Fruit fly (Drosophila melanogaster) whole organism, embryonic: ENCODE results near the gene CG5665.

ENCODE experiments used
- CG11560 ChIP-seq: fragments of 200-800 bp; sonication (Bioruptor generic); IDR thresholded peaks from 3 replicates; pipeline ENCODE4 v1.3.6; 2022; ENCODE audit warnings: missing biosample characterization, missing genetic modification characterization
- CG12219 ChIP-seq: fragments of 200-800 bp; sonication (Bioruptor generic); optimal IDR thresholded peaks from 3 replicates; lab custom pipeline; 2018; ENCODE audit warnings: missing biosample characterization, mild to moderate bottlenecking, missing genetic modification characterization
- CG12236 ChIP-seq: fragments of 200-800 bp; sonication (Bioruptor generic); optimal IDR thresholded peaks from 2 replicates; lab custom pipeline; 2016; ENCODE audit warnings: missing biosample characterization, missing genetic modification characterization
- CG12659 ChIP-seq: fragments of 200-800 bp; sonication (Bioruptor generic); optimal IDR thresholded peaks from 3 replicates; lab custom pipeline; 2017; ENCODE audit warnings: mild to moderate bottlenecking, missing biosample characterization, missing genetic modification reagents, missing genetic modification characterization
- CG13775 ChIP-seq: fragments of 200-800 bp; sonication (Bioruptor generic); optimal IDR thresholded peaks from 3 replicates; lab custom pipeline; 2017; ENCODE audit warnings: missing biosample characterization, mild to moderate bottlenecking, missing genetic modification characterization
- CG15269 ChIP-seq: fragments of 200-800 bp; sonication (Bioruptor generic); optimal IDR thresholded peaks from 2 replicates; lab custom pipeline; 2018; ENCODE audit warnings: missing biosample characterization, mild to moderate bottlenecking, missing genetic modification characterization, moderate library complexity
- CG15514 ChIP-seq: fragments of 200-800 bp; sonication (Bioruptor generic); optimal IDR thresholded peaks from 3 replicates; lab custom pipeline; 2017; ENCODE audit warnings: missing biosample characterization, missing genetic modification characterization, mild to moderate bottlenecking, moderate library complexity, missing genetic modification reagents
- CG17186 ChIP-seq: fragments of 200-800 bp; sonication (Bioruptor generic); optimal IDR thresholded peaks from 3 replicates; lab custom pipeline; 2017; ENCODE audit warnings: missing biosample characterization, missing genetic modification reagents, missing genetic modification characterization
- CG17361 ChIP-seq: fragments of 200-800 bp; sonication (Bioruptor generic); IDR thresholded peaks from 3 replicates; pipeline ENCODE4 v1.3.6; 2022; ENCODE audit warnings: missing biosample characterization, missing genetic modification characterization
- CG18619 ChIP-seq: fragments of 200-800 bp; sonication (Bioruptor generic); optimal IDR thresholded peaks from 3 replicates; lab custom pipeline; 2017; ENCODE audit warnings: missing biosample characterization, mild to moderate bottlenecking, missing genetic modification characterization
- CG30431 ChIP-seq: fragments of 200-800 bp; sonication (Bioruptor generic); optimal IDR thresholded peaks from 2 replicates; lab custom pipeline; 2017; ENCODE audit warnings: missing biosample characterization, missing genetic modification characterization
- CG31441 ChIP-seq: fragments of 200-800 bp; sonication (Bioruptor generic); IDR thresholded peaks from 2 replicates; pipeline ENCODE4 v1.3.6; 2022; ENCODE audit warnings: missing biosample characterization, missing genetic modification characterization
- CG3281 ChIP-seq: fragments of 200-800 bp; sonication (Bioruptor generic); optimal IDR thresholded peaks from 3 replicates; lab custom pipeline; 2017; ENCODE audit warnings: missing biosample characterization, mild to moderate bottlenecking, missing genetic modification characterization
- CG3838 ChIP-seq: fragments of 200-800 bp; sonication (Bioruptor generic); optimal IDR thresholded peaks from 3 replicates; lab custom pipeline; 2016; ENCODE audit warnings: missing biosample characterization, missing genetic modification characterization
- CG5180 ChIP-seq: fragments of 200-800 bp; sonication (Bioruptor generic); optimal IDR thresholded peaks from 3 replicates; lab custom pipeline; 2017; ENCODE audit warnings: missing biosample characterization, missing genetic modification characterization, mild to moderate bottlenecking, moderate library complexity, missing genetic modification reagents
- CG6765 ChIP-seq: fragments of 200-800 bp; sonication (Bioruptor generic); optimal IDR thresholded peaks from 3 replicates; lab custom pipeline; 2017; ENCODE audit warnings: missing biosample characterization, mild to moderate bottlenecking, missing genetic modification characterization
- CG7271 ChIP-seq: fragments of 200-800 bp; sonication (Bioruptor generic); optimal IDR thresholded peaks from 2 replicates; lab custom pipeline; 2018; ENCODE audit warnings: missing biosample characterization, mild to moderate bottlenecking, missing genetic modification characterization, moderate library complexity
- CG7556 ChIP-seq: fragments of 200-800 bp; sonication (Bioruptor generic); optimal IDR thresholded peaks from 2 replicates; lab custom pipeline; 2017; ENCODE audit warnings: missing biosample characterization, mild to moderate bottlenecking, missing genetic modification characterization
- CG7839 ChIP-seq: fragments of 200-800 bp; sonication (Bioruptor generic); optimal IDR thresholded peaks from 3 replicates; lab custom pipeline; 2018; ENCODE audit warnings: missing biosample characterization, mild to moderate bottlenecking, missing genetic modification characterization, moderate library complexity
- CG8944 ChIP-seq: fragments of 200-800 bp; sonication (Bioruptor generic); optimal IDR thresholded peaks from 3 replicates; lab custom pipeline; 2016; ENCODE audit warnings: missing biosample characterization, missing genetic modification characterization
- CTCF ChIP-seq: fragments of 200-800 bp; sonication (Bioruptor generic); optimal IDR thresholded peaks from 2 replicates; lab custom pipeline; 2017; ENCODE audit warnings: missing biosample characterization, mild to moderate bottlenecking, missing genetic modification characterization, moderate library complexity
- CoRest ChIP-seq: fragments of 200-800 bp; sonication (Bioruptor generic); optimal IDR thresholded peaks from 3 replicates; lab custom pipeline; 2018; ENCODE audit warnings: missing biosample characterization, mild to moderate bottlenecking, missing genetic modification characterization, moderate library complexity
- D19B ChIP-seq: fragments of 200-800 bp; sonication (Bioruptor generic); optimal IDR thresholded peaks from 2 replicates; lab custom pipeline; 2017; ENCODE audit warnings: missing biosample characterization, mild to moderate bottlenecking, missing genetic modification characterization
- Dek ChIP-seq: fragments of 200-800 bp; sonication (Bioruptor generic); optimal IDR thresholded peaks from 3 replicates; lab custom pipeline; 2019; ENCODE audit warnings: missing biosample characterization, mild to moderate bottlenecking, missing genetic modification characterization, moderate library complexity
- Dp ChIP-seq: fragments of 200-800 bp; sonication (Bioruptor generic); optimal IDR thresholded peaks from 2 replicates; lab custom pipeline; 2018; ENCODE audit warnings: missing biosample characterization, mild to moderate bottlenecking, missing genetic modification characterization, moderate library complexity
- Elba2 ChIP-seq: fragments of 200-800 bp; sonication (Bioruptor generic); optimal IDR thresholded peaks from 3 replicates; lab custom pipeline; 2016; ENCODE audit warnings: missing biosample characterization, missing genetic modification characterization
- HHEX ChIP-seq: fragments of 200-800 bp; sonication (Bioruptor generic); optimal IDR thresholded peaks from 3 replicates; lab custom pipeline; 2017; ENCODE audit warnings: missing biosample characterization, mild to moderate bottlenecking, missing genetic modification characterization, missing genetic modification reagents
- HLH3B ChIP-seq: fragments of 200-800 bp; sonication (Bioruptor generic); IDR thresholded peaks from 2 replicates; pipeline ENCODE4 v1.3.6; 2022; ENCODE audit warnings: missing biosample characterization, missing genetic modification characterization
- HmgZ ChIP-seq: fragments of 200-800 bp; sonication (Bioruptor generic); optimal IDR thresholded peaks from 2 replicates; lab custom pipeline; 2018; ENCODE audit warnings: missing biosample characterization, mild to moderate bottlenecking, missing genetic modification characterization
- Jarid2 ChIP-seq: fragments of 200-800 bp; sonication (Bioruptor generic); optimal IDR thresholded peaks from 3 replicates; lab custom pipeline; 2017; ENCODE audit warnings: mild to moderate bottlenecking, missing biosample characterization, missing genetic modification reagents, missing genetic modification characterization
- Myb ChIP-seq: fragments of 200-800 bp; sonication (Bioruptor generic); optimal IDR thresholded peaks from 2 replicates; lab custom pipeline; 2016; ENCODE audit warnings: missing biosample characterization, missing genetic modification characterization
- NC2β ChIP-seq: fragments of 200-800 bp; sonication (Bioruptor generic); optimal IDR thresholded peaks from 2 replicates; lab custom pipeline; 2016; ENCODE audit warnings: missing biosample characterization, missing genetic modification characterization
- Sry-δ ChIP-seq: fragments of 200-800 bp; sonication (Bioruptor generic); optimal IDR thresholded peaks from 2 replicates; lab custom pipeline; 2016; ENCODE audit warnings: missing biosample characterization, missing genetic modification characterization
- TFAM ChIP-seq: fragments of 200-800 bp; sonication (Bioruptor generic); optimal IDR thresholded peaks from 2 replicates; lab custom pipeline; 2017; ENCODE audit warnings: missing biosample characterization, missing genetic modification characterization, inconsistent platforms
- Vsx1 ChIP-seq: fragments of 200-800 bp; sonication (Bioruptor generic); optimal IDR thresholded peaks from 2 replicates; lab custom pipeline; 2017; ENCODE audit warnings: missing biosample characterization, mild to moderate bottlenecking, missing genetic modification characterization, missing genetic modification reagents
- cas ChIP-seq: fragments of 200-800 bp; sonication (Bioruptor generic); IDR thresholded peaks from 2 replicates; pipeline ENCODE4 v1.3.6; 2022; ENCODE audit warnings: missing biosample characterization, missing genetic modification characterization
- chm ChIP-seq: fragments of 200-800 bp; sonication (Bioruptor generic); IDR thresholded peaks from 2 replicates; pipeline ENCODE4 v1.3.6; 2022; ENCODE audit warnings: missing biosample characterization, missing genetic modification characterization
- ci ChIP-seq: fragments of 200-800 bp; sonication (Bioruptor generic); IDR thresholded peaks from 3 replicates; pipeline ENCODE4 v1.3.6; 2022; ENCODE audit warnings: missing biosample characterization, missing genetic modification characterization
- emc ChIP-seq: fragments of 200-800 bp; sonication (Bioruptor generic); optimal IDR thresholded peaks from 2 replicates; lab custom pipeline; 2016; ENCODE audit warnings: missing biosample characterization, missing genetic modification characterization
- esg ChIP-seq: fragments of 200-800 bp; sonication (Bioruptor generic); conservative IDR thresholded peaks from 2 replicates; pipeline ENCODE4 v1.3.6; 2022; ENCODE audit warnings: missing biosample characterization, missing genetic modification characterization
- hbn ChIP-seq: fragments of 200-800 bp; sonication (Bioruptor generic); IDR thresholded peaks from 2 replicates; pipeline ENCODE4 v1.3.6; 2022; ENCODE audit warnings: missing biosample characterization, missing genetic modification characterization; ENCODE audit not compliant: partially characterized antibody
- kah ChIP-seq: fragments of 200-800 bp; sonication (Bioruptor generic); optimal IDR thresholded peaks from 2 replicates; lab custom pipeline; 2018; ENCODE audit warnings: missing biosample characterization, mild to moderate bottlenecking, missing genetic modification characterization
- nmo ChIP-seq: fragments of 200-800 bp; sonication (Bioruptor generic); optimal IDR thresholded peaks from 2 replicates; lab custom pipeline; 2018; ENCODE audit warnings: missing biosample characterization, mild to moderate bottlenecking, missing genetic modification characterization, moderate library complexity
- peb ChIP-seq: fragments of 200-800 bp; sonication (Bioruptor generic); IDR thresholded peaks from 2 replicates; pipeline ENCODE4 v1.3.6; 2022; ENCODE audit warnings: missing biosample characterization, missing genetic modification characterization
- pnt ChIP-seq: fragments of 200-800 bp; sonication (Bioruptor generic); optimal IDR thresholded peaks from 3 replicates; lab custom pipeline; 2016; ENCODE audit warnings: missing biosample characterization, missing genetic modification characterization
- repo ChIP-seq: fragments of 200-800 bp; sonication (Bioruptor generic); optimal IDR thresholded peaks from 2 replicates; lab custom pipeline; 2016; ENCODE audit warnings: missing biosample characterization, missing genetic modification characterization
- ro ChIP-seq: fragments of 200-800 bp; sonication (Bioruptor generic); IDR thresholded peaks from 2 replicates; pipeline ENCODE4 v1.3.6; 2022; ENCODE audit warnings: missing biosample characterization, missing genetic modification characterization
- tgo ChIP-seq: fragments of 200-800 bp; sonication (Bioruptor generic); IDR thresholded peaks from 3 replicates; pipeline ENCODE4 v1.3.6; 2022; ENCODE audit warnings: missing biosample characterization, missing genetic modification characterization
- wdn ChIP-seq: fragments of 200-800 bp; sonication (Bioruptor generic); IDR thresholded peaks from 2 replicates; pipeline ENCODE4 v1.3.6; 2022; ENCODE audit warnings: missing biosample characterization, missing genetic modification characterization
- zfh1 ChIP-seq: fragments of 200-800 bp; sonication (Bioruptor generic); IDR thresholded peaks from 3 replicates; pipeline ENCODE4 v1.3.6; 2022; ENCODE audit warnings: missing biosample characterization, missing genetic modification characterization

Gene CG5665

DNA sequence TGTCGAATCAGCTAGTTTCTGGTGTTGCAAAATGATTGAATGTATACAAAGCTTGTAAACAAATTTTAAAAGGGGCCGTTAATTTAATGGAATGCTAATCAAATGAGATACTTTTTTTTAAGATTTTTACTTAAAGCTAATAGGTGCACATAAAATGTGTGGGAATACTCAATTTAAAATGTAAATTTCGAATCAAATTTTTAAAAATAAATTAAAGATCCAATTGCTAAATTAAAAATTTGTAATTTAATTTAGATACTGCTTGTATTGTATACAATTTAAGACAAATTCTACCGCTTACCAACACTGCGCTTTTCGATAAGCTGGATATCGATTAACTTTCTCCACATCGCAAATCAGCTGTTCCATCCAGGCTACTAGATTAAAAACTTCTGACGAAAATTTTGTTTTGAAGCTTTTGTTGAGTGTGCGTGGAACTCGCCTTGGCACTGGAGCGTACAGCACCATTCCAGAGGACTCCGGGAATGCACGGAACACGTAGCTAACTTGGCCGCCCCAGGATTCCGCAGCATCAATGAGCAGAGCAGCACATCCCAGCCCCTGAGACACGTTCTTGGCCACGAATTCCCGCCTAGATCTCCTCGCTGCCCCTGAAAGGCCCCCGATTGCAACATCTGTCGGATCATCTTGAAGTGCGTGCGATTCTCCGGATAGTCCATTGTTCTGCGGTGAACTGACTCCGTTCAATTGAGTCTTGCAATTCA lies 25.9 kb downstream of the CG5665 start, which contains the start of the genes CG5498 and fbl (continued):
- TF ChIP-seq chm (GFP tag; lab: Robert Waterston, UW) (no peak), CG17186 (GFP tag; lab: Kevin White, UChicago) (no peak), tgo (GFP tag; lab: Robert Waterston, UW) (peak; percentile 27; the same call in 1 of the 3 replicates), CTCF (GFP tag; lab: Kevin White, UChicago) (no peak), peb (GFP tag; lab: Robert Waterston, UW) (no peak), emc (GFP tag; lab: Kevin White, UChicago) (no peak), CG18619 (peak; percentile 42), CoRest (peak; percentile 80), CG6765 (GFP tag; lab: Kevin White, UChicago) (peak; percentile 52), TFAM (no peak), CG7556 (peak; percentile 71), CG12219 (no peak), zfh1 (GFP tag; lab: Robert Waterston, UW) (peak; percentile 53; the same call in 2 of the 3 replicates), hbn (GFP tag; lab: Robert Waterston, UW) (peak; percentile 38; the same call in 1 of the 2 replicates), CG17361 (GFP tag; lab: Robert Waterston, UW) (peak; percentile 80; the same call in 2 of the 3 replicates), CG3838 (GFP tag; lab: Kevin White, UChicago) (no peak), HmgZ (tag; lab: Kevin White, UChicago) (peak; percentile 71), CG8944 (peak; percentile 2), nmo (GFP tag; lab: Kevin White, UChicago) (peak; percentile 72), NC2β (GFP tag; lab: Kevin White, UChicago) (peak; percentile 18), kah (GFP tag; lab: Kevin White, UChicago) (no peak), repo (GFP tag; lab: Kevin White, UChicago) (no peak), CG3281 (peak; percentile 65), HLH3B (GFP tag; lab: Robert Waterston, UW) (no peak), Vsx1 (peak; percentile 67), ci (GFP tag; lab: Robert Waterston, UW) (no peak), CG7271 (tag; lab: Kevin White, UChicago) (peak; percentile 1), CG15514 (GFP tag; lab: Kevin White, UChicago) (peak; percentile 72), Elba2 (GFP tag; lab: Kevin White, UChicago) (no peak), ro (GFP tag; lab: Robert Waterston, UW) (no peak), pnt (GFP tag; lab: Kevin White, UChicago) (no peak), CG12236 (no peak), D19B (peak; percentile 35), CG5180 (GFP tag; lab: Kevin White, UChicago) (peak; percentile 7), wdn (GFP tag; lab: Robert Waterston, UW) (no peak), cas (GFP tag; lab: Robert Waterston, UW) (no peak), HHEX (no peak), CG31441 (peak; percentile 66), Myb (GFP tag; lab: Kevin White, UChicago) (peak; percentile 91), CG30431 (GFP tag; lab: Kevin White, UChicago) (no peak), CG13775 (peak; percentile 75), Jarid2 (GFP tag; lab: Kevin White, UChicago) (no peak), Sry-δ (GFP tag; lab: Kevin White, UChicago) (peak; percentile 40), CG11560 (no peak), Dp (GFP tag; lab: Kevin White, UChicago) (peak; percentile 38), esg (GFP tag; lab: Robert Waterston, UW) (peak; percentile 38; the same call in 1 of the 2 replicates), Dek (tag; lab: Kevin White, UChicago) (peak; percentile 35), CG12659 (GFP tag; lab: Kevin White, UChicago) (peak; percentile 76), CG7839 (tag; lab: Kevin White, UChicago) (peak; percentile 74), CG15269 (peak; percentile 60)
